Worm (Caenorhabditis elegans) whole organism, L3 larva: ENCODE results near the gene T10D4.11.
"Not testable (repeated sequence)": the region's sequence is repeated elsewhere in the genome, so short reads cannot be mapped to it uniquely, and the experiment has no call there.

Source experiments
- R02D3.7 ChIP-seq: fragments of 150-350 bp; optimal IDR thresholded peaks from 2 replicates; lab custom pipeline; 2014; ENCODE audit warnings: missing biosample characterization, missing genetic modification characterization
- aly-2 ChIP-seq: fragments of 150-350 bp; optimal IDR thresholded peaks from 2 replicates; lab custom pipeline; 2014; ENCODE audit warnings: missing biosample characterization, missing genetic modification characterization
- ama-1 ChIP-seq: fragments of 150-350 bp; optimal IDR thresholded peaks from 2 replicates; lab custom pipeline; 2018
- ceh-16 ChIP-seq: sonication (generic microtip); optimal IDR thresholded peaks from 2 replicates; lab custom pipeline; 2017; ENCODE audit warnings: missing biosample characterization, missing genetic modification characterization
- ceh-28 ChIP-seq: fragments of 150-350 bp; optimal IDR thresholded peaks from 2 replicates; lab custom pipeline; 2014; ENCODE audit warnings: missing biosample characterization, missing genetic modification reagents, missing genetic modification characterization
- ceh-9 ChIP-seq: sonication (generic microtip); optimal IDR thresholded peaks from 2 replicates; lab custom pipeline; 2018; ENCODE audit warnings: missing biosample characterization, missing genetic modification characterization
- daf-12 ChIP-seq: fragments of 150-350 bp; optimal IDR thresholded peaks from 2 replicates; lab custom pipeline; 2014; ENCODE audit warnings: missing biosample characterization, missing genetic modification reagents, missing genetic modification characterization
- egl-5 ChIP-seq: fragments of 150-350 bp; optimal IDR thresholded peaks from 2 replicates; lab custom pipeline; 2017; ENCODE audit warnings: missing biosample characterization, missing genetic modification reagents, missing genetic modification characterization, inconsistent platforms
- elt-2 ChIP-seq: sonication (generic microtip); optimal IDR thresholded peaks from 2 replicates; lab custom pipeline; 2016; ENCODE audit warnings: missing genetic modification reagents, mild to moderate bottlenecking, missing genetic modification characterization, missing compliant biosample characterization
- eor-1 ChIP-seq, 2 experiments: fragments of 150-350 bp; optimal IDR thresholded peaks; 2 replicates each; lab custom pipeline; 2014 to 2018; ENCODE audit warnings: missing biosample characterization in 2 of 2, missing genetic modification characterization in 2 of 2
- fkh-2 ChIP-seq: fragments of 150-350 bp; optimal IDR thresholded peaks from 2 replicates; lab custom pipeline; 2014; ENCODE audit warnings: missing biosample characterization, missing genetic modification reagents, missing genetic modification characterization
- fos-1 ChIP-seq: fragments of 150-350 bp; optimal IDR thresholded peaks from 2 replicates; lab custom pipeline; 2014; ENCODE audit warnings: missing biosample characterization, missing genetic modification characterization
- hmg-11 ChIP-seq: sonication (generic microtip); optimal IDR thresholded peaks from 2 replicates; lab custom pipeline; 2016; ENCODE audit warnings: missing genetic modification characterization, missing compliant biosample characterization
- jun-1 ChIP-seq: fragments of 150-350 bp; optimal IDR thresholded peaks from 2 replicates; lab custom pipeline; 2014; ENCODE audit warnings: missing biosample characterization, missing genetic modification reagents, missing genetic modification characterization
- lin-15B ChIP-seq: fragments of 150-350 bp; optimal IDR thresholded peaks from 2 replicates; lab custom pipeline; 2014; ENCODE audit warnings: missing biosample characterization, missing genetic modification characterization
- lin-39 ChIP-seq: fragments of 150-350 bp; optimal IDR thresholded peaks from 2 replicates; lab custom pipeline; 2018; ENCODE audit warnings: missing biosample characterization, missing genetic modification reagents, missing genetic modification characterization
- lsy-12 ChIP-seq: sonication (generic microtip); optimal IDR thresholded peaks from 2 replicates; lab custom pipeline; 2016; ENCODE audit warnings: mild to moderate bottlenecking, missing genetic modification characterization, missing compliant biosample characterization
- mml-1 ChIP-seq: fragments of 150-350 bp; sonication (generic microtip); optimal IDR thresholded peaks from 3 replicates; lab custom pipeline; 2014; ENCODE audit warnings: missing biosample characterization, missing genetic modification characterization
- nhr-11 ChIP-seq: fragments of 150-350 bp; optimal IDR thresholded peaks from 2 replicates; lab custom pipeline; 2014; ENCODE audit warnings: missing biosample characterization, missing genetic modification characterization
- nhr-12 ChIP-seq: fragments of 150-350 bp; optimal IDR thresholded peaks from 2 replicates; lab custom pipeline; 2014; ENCODE audit warnings: missing biosample characterization, missing genetic modification characterization
- nhr-23 ChIP-seq: fragments of 150-350 bp; optimal IDR thresholded peaks from 2 replicates; lab custom pipeline; 2014; ENCODE audit warnings: missing biosample characterization, missing genetic modification reagents, missing genetic modification characterization
- nhr-237 ChIP-seq: fragments of 150-350 bp; optimal IDR thresholded peaks from 2 replicates; lab custom pipeline; 2014; ENCODE audit warnings: missing biosample characterization, missing genetic modification characterization
- nhr-25 ChIP-seq: sonication (generic microtip); optimal IDR thresholded peaks from 2 replicates; lab custom pipeline; 2017; ENCODE audit warnings: missing biosample characterization, missing genetic modification characterization
- nhr-28 ChIP-seq: fragments of 150-350 bp; optimal IDR thresholded peaks from 2 replicates; lab custom pipeline; 2014; ENCODE audit warnings: missing biosample characterization, missing genetic modification characterization
- nhr-43 ChIP-seq: sonication (generic microtip); optimal IDR thresholded peaks from 2 replicates; lab custom pipeline; 2016; ENCODE audit warnings: mild to moderate bottlenecking, missing genetic modification characterization, missing compliant biosample characterization; ENCODE audit not compliant: poor library complexity, severe bottlenecking
- nhr-67 ChIP-seq: fragments of 150-350 bp; optimal IDR thresholded peaks from 2 replicates; lab custom pipeline; 2014; ENCODE audit warnings: missing biosample characterization, missing genetic modification characterization
- nhr-76 ChIP-seq: fragments of 150-350 bp; sonication (generic microtip); optimal IDR thresholded peaks from 5 replicates; lab custom pipeline; 2014; ENCODE audit warnings: missing biosample characterization, missing genetic modification characterization
- nhr-77 ChIP-seq: fragments of 150-350 bp; optimal IDR thresholded peaks from 2 replicates; lab custom pipeline; 2014; ENCODE audit warnings: missing biosample characterization, missing genetic modification characterization
- pha-4 ChIP-seq: fragments of 150-350 bp; optimal IDR thresholded peaks from 2 replicates; lab custom pipeline; 2014; ENCODE audit warnings: missing biosample characterization, missing genetic modification reagents, missing genetic modification characterization
- pqm-1 ChIP-seq: fragments of 150-350 bp; optimal IDR thresholded peaks from 2 replicates; lab custom pipeline; 2017; ENCODE audit warnings: missing biosample characterization, missing genetic modification characterization, inconsistent platforms
- snpc-4 ChIP-seq: fragments of 150-350 bp; optimal IDR thresholded peaks from 2 replicates; lab custom pipeline; 2014; ENCODE audit warnings: missing biosample characterization, missing genetic modification characterization
- tbx-2 ChIP-seq: sonication (generic microtip); optimal IDR thresholded peaks from 2 replicates; lab custom pipeline; 2016; ENCODE audit warnings: mild to moderate bottlenecking, missing genetic modification characterization, missing compliant biosample characterization
- unc-39 ChIP-seq: sonication (generic microtip); optimal IDR thresholded peaks from 4 replicates; lab custom pipeline; 2017; ENCODE audit warnings: missing biosample characterization, missing genetic modification characterization
- ztf-11 ChIP-seq: fragments of 150-350 bp; optimal IDR thresholded peaks from 2 replicates; lab custom pipeline; 2014; ENCODE audit warnings: missing biosample characterization, missing genetic modification characterization
- ztf-4 ChIP-seq: fragments of 150-350 bp; optimal IDR thresholded peaks from 2 replicates; lab custom pipeline; 2014; ENCODE audit warnings: missing biosample characterization, missing genetic modification characterization

The T10D4.11 gene

ce11 chrII:3144552-3144951 lies 4.9 kb downstream of the T10D4.11 start, which contains the start of gene sri-43:
Gene sri-43, minus strand, starts transcription at chrII:3144652.
- not testable (repeated sequence) for TF ChIP-seq aly-2 (tag; lab: Kevin White, UChicago); egl-5 (tag; lab: Kevin White, UChicago); lsy-12

ce11 chrII:3142855-3143254 lies 6.6 kb downstream of the T10D4.11 start, which contains the start of gene sri-42:
Gene sri-42, minus strand, starts transcription at chrII:3142955.
- TF ChIP-seq nhr-28 (tag; lab: Kevin White, UChicago); lsy-12; nhr-11 (tag; lab: Kevin White, UChicago): not testable (repeated sequence)

DNA sequence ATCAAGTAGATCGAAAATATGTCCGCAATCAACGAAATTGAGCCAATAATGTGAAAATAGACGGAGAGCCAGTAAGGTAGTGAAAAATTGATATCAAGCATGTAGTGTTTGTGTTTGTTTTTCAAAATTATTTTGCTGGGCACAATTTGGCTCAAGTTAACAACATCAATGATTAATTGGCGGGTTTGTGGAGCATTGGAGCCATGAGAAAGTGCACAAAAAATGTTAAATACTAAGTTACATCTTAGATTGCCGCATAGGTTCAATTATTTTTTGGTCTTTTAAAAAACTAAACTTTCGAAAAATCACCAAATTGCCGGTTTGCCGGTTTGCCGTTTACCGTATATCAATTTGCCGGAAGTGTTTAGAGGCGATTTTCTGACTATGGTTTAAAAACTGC lies 11.6 kb downstream of the T10D4.11 start, which contains the start of gene sri-54:
TSS of gene sri-54 (minus strand) at position 101 of the 400 bp plus-strand sequence.
- TF ChIP-seq nhr-23 (tag; lab: Kevin White, UChicago) = no peak
- TF ChIP-seq ztf-4 (tag; lab: Kevin White, UChicago) = no peak
- TF ChIP-seq nhr-76 (tag; lab: Kevin White, UChicago) = no peak
- no peak for TF ChIP-seq nhr-28 (tag; lab: Kevin White, UChicago)
- TF ChIP-seq snpc-4 (tag; lab: Kevin White, UChicago) = no peak
- no peak for TF ChIP-seq jun-1 (tag; lab: Kevin White, UChicago)
- TF ChIP-seq nhr-25 (tag; lab: Kevin White, UChicago) = no peak
- TF ChIP-seq ceh-16 (tag; lab: Kevin White, UChicago) = no peak
- TF ChIP-seq pqm-1 = no peak
- TF ChIP-seq nhr-237 (tag; lab: Kevin White, UChicago) = no peak
- no peak for TF ChIP-seq unc-39
- TF ChIP-seq fkh-2 = no peak
- no peak for TF ChIP-seq ama-1 (lab: Kevin White, UChicago)
- no peak for TF ChIP-seq nhr-67 (tag; lab: Kevin White, UChicago)
- TF ChIP-seq fos-1 (tag; lab: Kevin White, UChicago) = no peak
- TF ChIP-seq nhr-43 = no peak
- TF ChIP-seq hmg-11 (tag; lab: Kevin White, UChicago) = no peak
- no peak for TF ChIP-seq nhr-77 (tag; lab: Kevin White, UChicago)
- no peak for TF ChIP-seq nhr-12 (tag; lab: Kevin White, UChicago)
- TF ChIP-seq mml-1 (tag; lab: Kevin White, UChicago) = no peak

DNA sequence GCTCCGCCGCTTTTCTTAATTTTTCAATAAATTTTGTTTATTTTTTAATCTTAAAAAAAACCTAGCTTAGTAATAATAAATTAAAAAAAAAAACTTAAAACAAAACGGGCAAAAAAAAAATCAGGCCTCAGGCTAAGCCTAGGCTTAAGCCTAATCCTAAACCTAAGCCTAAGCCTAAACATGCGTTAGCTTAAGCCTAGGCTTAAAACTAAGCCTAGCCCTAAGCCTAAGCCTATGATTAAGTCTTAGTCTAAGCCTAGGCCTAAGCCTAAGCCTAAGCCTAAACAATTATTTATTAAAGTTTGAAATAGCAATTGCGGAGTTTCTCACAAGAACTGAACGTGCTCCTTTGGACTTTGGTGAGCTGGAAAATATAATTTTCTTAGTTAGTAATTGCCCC lies 14.1 kb downstream of the T10D4.11 start:
- TF ChIP-seq nhr-76 (tag; lab: Kevin White, UChicago) (no peak), daf-12 (tag; lab: Kevin White, UChicago) (no peak), ceh-28 (tag; lab: Kevin White, UChicago) (no peak), lsy-12 (no peak), nhr-67 (tag; lab: Kevin White, UChicago) (no peak), elt-2 (tag; lab: Kevin White, UChicago) (no peak), nhr-237 (tag; lab: Kevin White, UChicago) (no peak), nhr-28 (tag; lab: Kevin White, UChicago) (no peak), aly-2 (tag; lab: Kevin White, UChicago) (no peak), pqm-1 (no peak), ztf-4 (tag; lab: Kevin White, UChicago) (no peak), jun-1 (tag; lab: Kevin White, UChicago) (no peak), tbx-2 (tag; lab: Kevin White, UChicago) (no peak), R02D3.7 (no peak), nhr-77 (tag; lab: Kevin White, UChicago) (no peak), mml-1 (tag; lab: Kevin White, UChicago) (no peak), lin-39 (tag; lab: Kevin White, UChicago) (no peak)

DNA sequence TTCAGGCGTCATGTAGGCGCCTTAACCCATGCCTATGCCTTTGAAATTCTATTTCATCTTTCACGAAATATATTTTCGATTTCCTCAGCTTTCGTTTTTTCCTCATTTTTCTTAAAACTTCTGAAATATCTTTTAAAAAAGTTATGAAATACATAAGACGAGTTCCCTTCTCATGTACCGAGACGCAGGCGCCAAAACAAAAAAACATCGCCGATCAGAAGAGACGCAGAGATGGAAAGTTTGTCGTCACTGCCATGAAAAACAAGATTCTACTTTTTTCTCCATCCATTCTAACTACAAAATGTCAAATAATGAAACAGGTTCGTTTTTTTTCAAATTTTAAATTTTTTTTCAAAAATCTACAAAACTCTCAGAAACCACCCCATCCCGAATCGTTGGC lies 20.4 kb downstream of the T10D4.11 start, which contains the start of gene chil-24:
TSS of gene chil-24 (plus strand) at position 156 of the 400 bp plus-strand sequence.
- no peak for TF ChIP-seq ceh-16 (tag; lab: Kevin White, UChicago)
- TF ChIP-seq nhr-43 = no peak
- TF ChIP-seq nhr-237 (tag; lab: Kevin White, UChicago) = no peak
- TF ChIP-seq fkh-2 = no peak
- TF ChIP-seq nhr-67 (tag; lab: Kevin White, UChicago) = no peak
- peak; percentile 22 for TF ChIP-seq nhr-23 (tag; lab: Kevin White, UChicago)
- peak; percentile 53 for TF ChIP-seq pha-4 (tag; lab: Kevin White, UChicago)
- TF ChIP-seq nhr-25 (tag; lab: Kevin White, UChicago) = peak; percentile 28
- no peak for TF ChIP-seq ztf-11 (tag; lab: Kevin White, UChicago)
- TF ChIP-seq mml-1 (tag; lab: Kevin White, UChicago) = no peak
- TF ChIP-seq eor-1 (tag; optimal IDR thresholded peaks at IDR 0.05; lab: Kevin White, UChicago) = no peak
- no peak for TF ChIP-seq lin-15B (tag; lab: Kevin White, UChicago)
- no peak for TF ChIP-seq ceh-9 (tag; lab: Kevin White, UChicago)
- no peak for TF ChIP-seq ceh-28 (tag; lab: Kevin White, UChicago)
